Fruit fly (Drosophila melanogaster): ENCODE results near the gene CG42327.

Gene CG42327

DNA sequence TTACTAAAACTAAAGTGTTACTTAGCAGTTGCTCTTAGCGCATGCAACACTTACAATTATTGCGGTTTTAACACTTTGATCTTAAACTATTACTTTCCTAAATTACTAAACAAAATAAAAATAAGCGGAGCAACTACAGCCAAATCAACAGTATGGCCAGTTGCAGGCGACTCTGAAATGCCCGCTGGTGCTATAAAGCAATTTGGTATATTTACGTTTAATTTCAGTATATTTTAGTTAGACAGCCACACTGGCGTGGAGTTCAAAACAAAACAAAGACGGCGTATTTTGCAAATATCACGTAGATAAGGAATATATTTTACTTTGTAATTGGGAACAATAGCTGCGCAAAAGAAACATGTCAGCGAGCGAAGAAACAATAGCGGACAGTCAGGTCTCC, 23.6 kb downstream of the CG42327 start, which contains the start of the genes Taf12 and Ho (continued):
- no peak for TF ChIP-seq Aef1 (GFP tag; IDR thresholded peaks at IDR 0.05)
- TF ChIP-seq Adf1 (GFP tag; IDR thresholded peaks at IDR 0.05), result no peak
- TF ChIP-seq zen (tag; optimal IDR thresholded peaks at IDR 0.05), result peak; percentile 63
- peak; percentile 6 for TF ChIP-seq CG17568 (GFP tag; optimal IDR thresholded peaks at IDR 0.05)
- TF ChIP-seq pum (GFP tag; optimal IDR thresholded peaks at IDR 0.05), result no peak
- no peak for TF ChIP-seq mam (GFP tag; optimal IDR thresholded peaks at IDR 0.05)
- TF ChIP-seq HLHmδ (GFP tag; optimal IDR thresholded peaks at IDR 0.05), result no peak
- peak; percentile 72 for TF ChIP-seq trem (tag; optimal IDR thresholded peaks at IDR 0.05)
- TF ChIP-seq Sry-β (GFP tag; optimal IDR thresholded peaks at IDR 0.05), result no peak
- peak; percentile 38 for TF ChIP-seq BEAF-32 (GFP tag; optimal IDR thresholded peaks at IDR 0.05)
- no peak for TF ChIP-seq HmgD (GFP tag; optimal IDR thresholded peaks at IDR 0.05)
- TF ChIP-seq CG31441 (GFP tag; IDR thresholded peaks at IDR 0.05), result peak; percentile 92
- TF ChIP-seq CG9609 (GFP tag; optimal IDR thresholded peaks at IDR 0.05), result no peak
- TF ChIP-seq HLH4C (GFP tag; IDR thresholded peaks at IDR 0.05; ENCODE audit: partially characterized antibody), result 0 out of 3 replicates have a peak, but pooled peaks have one; percentile 10
- no peak for TF ChIP-seq CG1024 (GFP tag; IDR thresholded peaks at IDR 0.05)
- no peak for TF ChIP-seq CrebB (tag; optimal IDR thresholded peaks at IDR 0.05)
- peak; percentile 15 for TF ChIP-seq CG2116 (GFP tag; optimal IDR thresholded peaks at IDR 0.05)
- TF ChIP-seq cas (GFP tag; IDR thresholded peaks at IDR 0.05), result no peak
- no peak for TF ChIP-seq CG11695 (GFP tag; IDR thresholded peaks at IDR 0.05)
- no peak for TF ChIP-seq CG6683 (GFP tag; optimal IDR thresholded peaks at IDR 0.05)
- no peak for TF ChIP-seq CG4282 (GFP tag; optimal IDR thresholded peaks at IDR 0.05)
- no peak for TF ChIP-seq bsh (GFP tag; optimal IDR thresholded peaks at IDR 0.05)
- TF ChIP-seq Bdp1 (GFP tag; optimal IDR thresholded peaks at IDR 0.05), result no peak
- TF ChIP-seq klu (GFP tag; IDR thresholded peaks at IDR 0.05), result no peak
- TF ChIP-seq CG8924 (tag; optimal IDR thresholded peaks at IDR 0.05), result peak; percentile 45
- no peak for TF ChIP-seq B-H1 (GFP tag; IDR thresholded peaks at IDR 0.05)
- no peak for TF ChIP-seq CG10979 (tag; optimal IDR thresholded peaks at IDR 0.05)
- TF ChIP-seq Asciz (GFP tag; optimal IDR thresholded peaks at IDR 0.05), result no peak
- TF ChIP-seq row (GFP tag; IDR thresholded peaks at IDR 0.05), result 0 out of 3 replicates have a peak, but pooled peaks have one; percentile 27
- TF ChIP-seq ind (GFP tag; optimal IDR thresholded peaks at IDR 0.05), result no peak
- TF ChIP-seq ro (GFP tag; IDR thresholded peaks at IDR 0.05), result no peak
- peak; percentile 30 for TF ChIP-seq phol (tag; optimal IDR thresholded peaks at IDR 0.05)
- no peak for TF ChIP-seq Dad (GFP tag; optimal IDR thresholded peaks at IDR 0.05)
- TF ChIP-seq Jarid2 (GFP tag; optimal IDR thresholded peaks at IDR 0.05), result peak; percentile 7
- TF ChIP-seq Bgb (GFP tag; IDR thresholded peaks at IDR 0.05; ENCODE audit: partially characterized antibody), result no peak
- no peak for TF ChIP-seq tap (tag; optimal IDR thresholded peaks at IDR 0.05)
- TF ChIP-seq Six4 (GFP tag; optimal IDR thresholded peaks at IDR 0.05), result no peak
- TF ChIP-seq CG4328 (GFP tag; optimal IDR thresholded peaks at IDR 0.05), result no peak
- no peak for TF ChIP-seq Ptx1 (GFP tag; IDR thresholded peaks at IDR 0.05)
- peak; percentile 29 for TF ChIP-seq nmo (GFP tag; optimal IDR thresholded peaks at IDR 0.05)
- no peak for TF ChIP-seq sr (GFP tag; IDR thresholded peaks at IDR 0.05)
- no peak for TF ChIP-seq tup (GFP tag; optimal IDR thresholded peaks at IDR 0.05)
- peak; percentile 42 for TF ChIP-seq CG17829 (tag; optimal IDR thresholded peaks at IDR 0.05)
- TF ChIP-seq CG3726 (GFP tag; IDR thresholded peaks at IDR 0.05), result no peak
- no peak for TF ChIP-seq CG9876 (GFP tag; optimal IDR thresholded peaks at IDR 0.05)
- TF ChIP-seq CG5180 (GFP tag; optimal IDR thresholded peaks at IDR 0.05), result no peak
- no peak for TF ChIP-seq Fer2 (tag; optimal IDR thresholded peaks at IDR 0.05)
- TF ChIP-seq gsb-n (tag; optimal IDR thresholded peaks at IDR 0.05), result no peak
- TF ChIP-seq bcd (GFP tag; optimal IDR thresholded peaks at IDR 0.05), result no peak
- peak; percentile 75 for TF ChIP-seq E2f2 (GFP tag; IDR thresholded peaks at IDR 0.05)
- no peak for TF ChIP-seq Nf-YC (tag; optimal IDR thresholded peaks at IDR 0.05)
